Worm (Caenorhabditis elegans): ENCODE data around the gene F37C12.10.
A peak's percentile ranks its signal among the peaks of the same experiment; 100 is the strongest.

The F37C12.10 gene

DNA sequence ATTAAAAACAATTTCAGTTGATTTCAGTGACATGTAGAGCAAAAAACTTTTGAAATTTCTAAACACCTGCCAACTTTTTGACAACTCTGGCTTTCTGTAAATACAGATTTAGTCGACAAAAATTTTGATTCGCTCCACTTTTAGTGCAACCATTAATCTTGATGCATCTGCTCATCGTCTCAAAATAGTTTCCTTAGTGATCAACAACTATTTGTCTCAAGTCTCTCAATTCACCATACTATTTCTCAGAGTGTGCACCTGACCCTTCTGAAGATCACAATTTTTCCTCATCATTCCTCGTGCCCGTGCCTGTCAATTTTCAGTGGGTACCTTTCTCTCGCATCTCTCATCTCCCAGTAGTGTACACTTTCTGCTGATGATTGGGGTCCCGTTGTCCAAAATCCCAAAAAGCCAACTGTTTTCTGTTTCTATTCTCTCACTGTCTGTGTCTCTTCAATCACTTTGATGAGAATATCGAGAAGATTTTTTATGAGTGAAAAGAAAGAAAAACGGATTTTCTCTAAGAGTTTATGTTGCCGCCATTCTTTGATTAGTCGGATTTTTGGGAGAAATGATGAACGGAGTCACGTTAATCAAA, 28.8 kb upstream of the F37C12.10 start (continued):
- TF ChIP-seq egl-27 (tag; optimal IDR thresholded peaks at IDR 0.05) (no peak), lin-11 (tag; optimal IDR thresholded peaks at IDR 0.05) (no peak), dmd-4 (tag; optimal IDR thresholded peaks at IDR 0.05) (no peak)

DNA sequence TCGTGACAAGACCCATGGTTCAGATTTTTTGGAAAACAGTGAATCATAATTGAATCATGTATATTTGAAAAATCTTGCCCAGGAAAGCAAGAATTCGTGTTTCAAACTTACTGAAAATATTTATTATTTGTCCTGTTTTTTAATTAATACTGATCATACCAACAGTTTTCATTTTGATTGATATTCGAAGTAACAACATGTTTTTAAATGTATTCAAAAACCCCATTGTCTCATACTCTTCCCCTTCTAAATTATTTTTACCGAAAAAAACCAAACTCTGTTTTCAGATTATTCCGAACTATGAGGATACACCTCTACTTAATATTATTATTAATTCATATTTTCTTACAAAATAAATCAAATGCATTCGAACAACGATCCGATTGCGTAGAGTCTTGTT, 28.0 kb upstream of the F37C12.10 start, which contains the start of gene R151.1:
R151.1 (plus strand) TSS at position 301 of the 400 bp plus-strand sequence.
- TF ChIP-seq aly-2 (tag; optimal IDR thresholded peaks at IDR 0.05) (no peak), R02D3.7 (tag; optimal IDR thresholded peaks at IDR 0.05) (no peak), peb-1 (tag; optimal IDR thresholded peaks at IDR 0.05) (no peak), unc-62 (GFP tag; optimal IDR thresholded peaks at IDR 0.05) (no peak), ceh-16 (tag; optimal IDR thresholded peaks at IDR 0.05) (no peak), C34F6.9 (tag; optimal IDR thresholded peaks at IDR 0.05) (no peak), sem-4 (tag; optimal IDR thresholded peaks at IDR 0.05) (no peak), nhr-6 (tag; optimal IDR thresholded peaks at IDR 0.05) (no peak), unc-39 (tag; optimal IDR thresholded peaks at IDR 0.05) (no peak), nhr-77 (tag; optimal IDR thresholded peaks at IDR 0.05) (no peak), ztf-1 (GFP tag; conservative IDR thresholded peaks at IDR 0.05) (no peak), lin-11 (tag; optimal IDR thresholded peaks at IDR 0.05) (no peak)

DNA sequence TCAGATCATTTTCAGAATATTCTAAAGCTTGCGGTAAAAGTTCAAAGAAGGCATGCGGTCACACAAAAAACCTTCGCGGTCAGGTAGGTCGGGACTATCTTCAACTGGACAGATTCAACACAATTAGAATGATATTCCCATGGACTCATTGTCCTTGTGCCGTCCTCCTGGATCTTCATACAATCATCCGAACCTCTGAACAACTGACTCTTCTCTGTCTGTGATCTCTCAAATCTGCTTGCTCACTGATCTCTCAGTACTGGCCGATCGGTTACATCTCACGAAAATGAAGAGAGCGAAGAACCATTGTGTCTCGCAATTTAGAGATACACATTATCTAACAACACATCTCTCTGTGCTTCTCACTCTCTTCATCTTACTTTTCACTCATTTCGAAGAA, 27.3 kb upstream of the F37C12.10 start:
- TF ChIP-seq lsy-2 (tag; optimal IDR thresholded peaks at IDR 0.05) (peak in 1 of 2 experiments; percentile 16), Y55F3AM.14 (GFP tag; optimal IDR thresholded peaks at IDR 0.05) (no peak), unc-62 (GFP tag; optimal IDR thresholded peaks at IDR 0.05) (no peak), nhr-129 (tag; optimal IDR thresholded peaks at IDR 0.05) (peak; percentile 55), sma-9 (GFP tag; optimal IDR thresholded peaks at IDR 0.05) (peak; percentile 19), sma-9 (tag; optimal IDR thresholded peaks at IDR 0.05) (no peak), F13H6.1 (tag; optimal IDR thresholded peaks at IDR 0.05) (peak; percentile 13)

DNA sequence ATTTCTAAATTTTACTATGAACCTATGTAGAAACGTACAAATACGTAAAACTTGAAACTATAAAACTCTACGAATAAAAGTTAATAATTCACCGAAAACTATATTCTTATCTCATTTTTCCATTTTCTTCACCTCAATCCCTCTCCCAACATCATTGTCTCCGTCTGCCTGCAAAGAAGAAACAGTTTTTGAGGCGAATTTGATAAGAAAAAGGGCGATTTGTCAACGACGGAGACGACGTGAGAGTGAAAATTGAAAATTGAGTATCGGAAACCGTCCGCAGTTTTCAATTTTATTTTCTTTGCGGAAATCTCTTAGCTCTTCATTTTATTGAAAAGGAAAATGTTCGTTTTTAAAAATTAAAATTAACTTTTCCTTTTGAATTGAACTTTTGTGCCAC, 23.8 kb upstream of the F37C12.10 start:
- no peak for TF ChIP-seq ceh-16 (tag; optimal IDR thresholded peaks at IDR 0.05)
- TF ChIP-seq gmeb-1 (tag; optimal IDR thresholded peaks at IDR 0.05), result peak; percentile 19
- TF ChIP-seq mab-5 (tag; optimal IDR thresholded peaks at IDR 0.05), result no peak
- TF ChIP-seq fos-1 (tag; optimal IDR thresholded peaks at IDR 0.05), result peak; percentile 62

DNA sequence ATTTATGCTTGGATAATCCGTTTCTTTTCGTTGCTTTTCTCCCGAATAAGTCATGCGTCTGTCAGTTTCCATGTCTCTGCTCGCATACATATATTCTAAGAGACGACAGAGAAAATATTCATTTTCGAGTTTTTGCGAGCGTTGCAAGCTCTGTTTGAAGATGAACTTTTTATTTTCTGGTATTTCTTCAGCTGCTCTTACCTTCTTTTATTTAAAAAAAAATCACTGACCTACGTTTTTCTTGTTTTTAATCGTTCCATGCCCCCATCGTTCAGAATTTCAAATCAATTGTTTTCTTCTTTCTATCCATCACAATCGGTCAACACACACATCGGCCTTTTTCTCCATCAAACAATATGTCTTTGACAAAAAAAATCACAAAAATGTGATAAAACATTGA, 22.3 kb upstream of the F37C12.10 start:
- TF ChIP-seq crh-2 (tag; optimal IDR thresholded peaks at IDR 0.05) (no peak), unc-55 (GFP tag; optimal IDR thresholded peaks at IDR 0.05) (peak; percentile 22)

DNA sequence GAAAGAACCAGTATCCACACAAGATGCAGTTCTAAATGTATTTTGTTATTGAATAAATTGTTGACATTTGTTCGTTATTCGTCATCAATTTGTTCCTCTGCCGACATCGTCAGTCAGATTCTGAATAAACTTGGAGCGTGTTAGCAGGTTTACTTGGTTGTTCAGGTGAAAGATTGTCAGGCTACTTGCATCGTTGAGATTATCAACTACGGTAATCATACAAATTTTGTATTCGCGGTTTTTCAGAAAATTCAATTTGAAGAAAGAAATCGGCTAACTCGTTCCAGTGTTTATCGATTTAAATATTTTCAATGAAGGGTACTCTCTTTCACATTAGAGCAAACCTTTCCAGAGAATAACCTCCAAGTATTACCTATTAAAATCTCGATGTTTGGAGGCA, 21.5 kb upstream of the F37C12.10 start, which contains the start of gene R151.2:
R151.2 (plus strand) TSS at position 247 of the 400 bp plus-strand sequence.
- TF ChIP-seq ceh-16 (tag; optimal IDR thresholded peaks at IDR 0.05) (no peak), R02D3.7 (tag; optimal IDR thresholded peaks at IDR 0.05) (no peak), blmp-1 (tag; optimal IDR thresholded peaks at IDR 0.05; ENCODE audit: insufficient read depth) (no peak), aly-2 (tag; optimal IDR thresholded peaks at IDR 0.05) (no peak), fos-1 (tag; optimal IDR thresholded peaks at IDR 0.05) (no peak), egl-27 (tag; optimal IDR thresholded peaks at IDR 0.05) (no peak), ztf-11 (tag; optimal IDR thresholded peaks at IDR 0.05) (no peak), dmd-4 (tag; optimal IDR thresholded peaks at IDR 0.05) (no peak), unc-39 (tag; optimal IDR thresholded peaks at IDR 0.05) (no peak), ztf-4 (tag; optimal IDR thresholded peaks at IDR 0.05) (no peak), nhr-77 (tag; optimal IDR thresholded peaks at IDR 0.05) (no peak), lsy-2 (tag; optimal IDR thresholded peaks at IDR 0.05) (no peak), unc-62 (GFP tag; optimal IDR thresholded peaks at IDR 0.05) (no peak)

DNA sequence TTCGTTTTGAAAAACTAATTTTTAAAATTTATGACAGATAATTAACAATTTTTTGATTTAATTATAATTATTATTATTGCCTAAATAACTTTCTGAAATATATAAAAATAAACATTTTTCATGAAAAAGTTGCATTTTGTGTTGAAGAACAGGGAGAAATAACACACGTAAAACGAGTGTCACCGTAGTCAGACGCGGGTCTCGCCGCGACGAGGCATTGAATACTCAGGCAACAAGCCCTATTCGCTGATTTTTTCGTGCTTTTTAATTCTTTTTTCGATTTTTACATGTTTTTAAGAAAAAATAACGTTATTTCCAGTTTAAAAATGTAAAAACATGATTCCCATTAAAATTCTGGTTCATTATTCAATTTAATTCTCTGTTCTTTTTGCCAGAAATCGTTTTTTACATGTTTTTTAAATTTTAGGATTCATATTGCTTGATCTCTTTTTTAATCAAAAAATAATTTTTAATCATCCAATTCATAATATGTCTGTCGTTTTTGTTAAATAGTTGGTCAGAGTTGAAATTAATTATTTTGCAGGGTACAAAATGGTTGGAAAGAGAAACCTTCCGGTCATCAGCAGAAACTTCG, 19.8 kb upstream of the F37C12.10 start, which contains the start of gene rpl-6:
rpl-6 (plus strand) TSS at position 545 of the 595 bp plus-strand sequence.
- TF ChIP-seq ztf-11 (tag; optimal IDR thresholded peaks at IDR 0.05) (no peak), egl-27 (tag; optimal IDR thresholded peaks at IDR 0.05) (peak; percentile 76), elt-1 (tag; optimal IDR thresholded peaks at IDR 0.05) (no peak), lsy-2 (tag; optimal IDR thresholded peaks at IDR 0.05) (peak; percentile 98 to 100), Y55F3AM.14 (GFP tag; optimal IDR thresholded peaks at IDR 0.05) (no peak), F13H6.1 (tag; optimal IDR thresholded peaks at IDR 0.05) (peak; percentile 77), snpc-4 (tag; optimal IDR thresholded peaks at IDR 0.05) (peak; percentile 47), peb-1 (tag; optimal IDR thresholded peaks at IDR 0.05) (no peak), zag-1 (tag; optimal IDR thresholded peaks at IDR 0.05) (peak; percentile 70), dmd-4 (tag; optimal IDR thresholded peaks at IDR 0.05) (no peak), nhr-25 (tag; optimal IDR thresholded peaks at IDR 0.05) (peak; percentile 89), ceh-82 (tag; optimal IDR thresholded peaks at IDR 0.05) (peak; percentile 25), sem-4 (tag; optimal IDR thresholded peaks at IDR 0.05) (peak; percentile 80), elt-3 (tag; optimal IDR thresholded peaks at IDR 0.05) (no peak), ceh-16 (tag; optimal IDR thresholded peaks at IDR 0.05) (peak; percentile 17), skn-1 (tag; optimal IDR thresholded peaks at IDR 0.05) (peak; percentile 5), mab-5 (tag; optimal IDR thresholded peaks at IDR 0.05) (peak; percentile 80), nhr-12 (tag; optimal IDR thresholded peaks at IDR 0.05) (no peak), ama-1 (optimal IDR thresholded peaks at IDR 0.05) (peak; percentile 41), nhr-10 (tag; optimal IDR thresholded peaks at IDR 0.05) (no peak), lin-13 (GFP tag; optimal IDR thresholded peaks at IDR 0.05) (peak; percentile 93), sma-9 (GFP tag; optimal IDR thresholded peaks at IDR 0.05) (peak; percentile 86), sma-9 (tag; optimal IDR thresholded peaks at IDR 0.05) (no peak)

All from whole organism, L2 larva.